Worm (Caenorhabditis elegans): ENCODE measurements around the gene ostf-4.
"Not testable (repeated sequence)": the region's sequence is repeated elsewhere in the genome, so short reads cannot be mapped to it uniquely, and the experiment has no call there.

- not testable (repeated sequence) for TF ChIP-seq ztf-22 (GFP tag; optimal IDR thresholded peaks at IDR 0.05); F55B11.4 (tag; optimal IDR thresholded peaks at IDR 0.05; ENCODE audit: borderline replicate concordance, insufficient read depth); nfya-1 (tag; optimal IDR thresholded peaks at IDR 0.05; ENCODE audit: borderline replicate concordance, insufficient read depth); ama-1 (optimal IDR thresholded peaks at IDR 0.05); ama-1 (GFP tag; optimal IDR thresholded peaks at IDR 0.05); repo-1 (tag; optimal IDR thresholded peaks at IDR 0.05); F57A8.1 (GFP tag; optimal IDR thresholded peaks at IDR 0.05); unc-62 (GFP tag; optimal IDR thresholded peaks at IDR 0.05); ztf-25 (GFP tag; IDR thresholded peaks at IDR 0.05); let-607 (tag; optimal IDR thresholded peaks at IDR 0.05); tbx-9 (tag; optimal IDR thresholded peaks at IDR 0.05; ENCODE audit: borderline replicate concordance); dpl-1 (GFP tag; optimal IDR thresholded peaks at IDR 0.05)
- TF ChIP-seq bed-2 (GFP tag; IDR thresholded peaks at IDR 0.05) (0 out of 2 replicates have a peak, but pooled peaks have one; percentile 7), pbrm-1 (GFP tag; IDR thresholded peaks at IDR 0.05) (peak; percentile 64; the same call in 1 of the 2 replicates)
Measured at ce11 chrIII:10320228-10320705, 1.9 kb upstream of the ostf-4 start.

Data from whole organism, young adult.